Fruit fly (Drosophila melanogaster) whole organism, pupa: Measurements from ENCODE around the gene CG10621.

Experiments
- CG15710 ChIP-seq: fragments of 200-800 bp; sonication (Bioruptor generic); optimal IDR thresholded peaks from 2 replicates; lab custom pipeline; 2018; ENCODE audit warnings: missing biosample characterization, mild to moderate bottlenecking, missing genetic modification characterization, moderate library complexity
- CG4496 ChIP-seq: fragments of 200-800 bp; sonication (Bioruptor generic); IDR thresholded peaks from 3 replicates; pipeline ENCODE4 v1.3.6; 2022; ENCODE audit warnings: missing biosample characterization, missing genetic modification characterization
- CG8159 ChIP-seq: fragments of 200-800 bp; sonication (Bioruptor generic); optimal IDR thresholded peaks from 3 replicates; lab custom pipeline; 2018; ENCODE audit warnings: missing biosample characterization, mild to moderate bottlenecking, missing genetic modification characterization, moderate library complexity
- EcR ChIP-seq: fragments of 200-800 bp; sonication (Bioruptor generic); optimal IDR thresholded peaks from 3 replicates; lab custom pipeline; 2019; ENCODE audit warnings: missing biosample characterization, missing genetic modification characterization, mild to moderate bottlenecking, moderate library complexity, missing genetic modification reagents
- gl ChIP-seq: fragments of 200-800 bp; sonication (Bioruptor generic); optimal IDR thresholded peaks from 2 replicates; lab custom pipeline; 2018; ENCODE audit warnings: missing biosample characterization, mild to moderate bottlenecking, missing genetic modification characterization

DNA sequence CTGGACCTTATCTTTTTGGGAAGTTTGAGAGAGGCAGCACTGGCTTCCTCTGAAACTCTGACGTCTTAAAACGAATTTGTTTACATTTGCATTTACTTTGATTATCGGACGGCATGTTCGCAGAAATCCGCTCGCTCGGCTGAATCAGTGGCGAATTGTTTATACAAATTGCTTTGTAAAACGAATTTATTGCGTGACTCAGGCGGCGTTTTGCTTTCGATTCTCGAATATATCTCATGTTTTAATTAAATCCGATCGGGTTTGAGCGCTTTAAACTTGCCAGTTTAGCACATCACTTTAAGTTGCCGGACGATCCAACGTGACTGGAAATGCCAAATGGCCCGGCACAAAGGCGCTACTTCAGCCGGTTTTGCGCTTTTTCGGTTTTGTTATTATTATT, 29.9 kb upstream of the CG10621 start:
- TF ChIP-seq CG15710 (tag; lab: Kevin White, UChicago) (no peak), CG4496 (GFP tag; lab: Robert Waterston, UW) (no peak), gl (no peak), EcR (GFP tag; lab: Kevin White, UChicago) (no peak), CG8159 (tag; lab: Kevin White, UChicago) (no peak)
